Fruit fly (Drosophila melanogaster): Measurements from ENCODE around the gene Phae2.

Gene Phae2

dm6 chr2L:12142439-12142838 is 31.5 kb downstream of the Phae2 start, which contains the start of gene CG31760:
Gene CG31760 (plus strand): TSS chr2L:12142780.
- TF ChIP-seq CG17801 (GFP tag; optimal IDR thresholded peaks at IDR 0.05; ENCODE audit: partially characterized antibody) = no peak

dm6 chr2L:12161467-12161866 is 50.6 kb downstream of the Phae2 start, which contains the start of gene CG31861:
Gene CG31861 (plus strand): TSS chr2L:12161767.
- no peak for TF ChIP-seq CG17801 (GFP tag; optimal IDR thresholded peaks at IDR 0.05; ENCODE audit: partially characterized antibody)

All from ovary, adult (tissue).